Fruit fly (Drosophila melanogaster) whole organism, embryonic: ENCODE measurements around the gene pyd.

Experiments
- Aef1 ChIP-seq: fragments of 200-800 bp; sonication (Bioruptor generic); IDR thresholded peaks from 3 replicates; pipeline ENCODE4 v1.3.6; 2022; ENCODE audit warnings: missing biosample characterization, missing genetic modification characterization
- CG1024 ChIP-seq: fragments of 200-800 bp; sonication (Bioruptor generic); IDR thresholded peaks from 2 replicates; pipeline ENCODE4 v1.3.6; 2022; ENCODE audit warnings: missing biosample characterization, missing genetic modification characterization
- CG10979 ChIP-seq: fragments of 200-800 bp; sonication (Bioruptor generic); optimal IDR thresholded peaks from 2 replicates; lab custom pipeline; 2018; ENCODE audit warnings: missing biosample characterization, mild to moderate bottlenecking, missing genetic modification characterization, moderate library complexity
- CG12391 ChIP-seq: fragments of 200-800 bp; sonication (Bioruptor generic); optimal IDR thresholded peaks from 3 replicates; lab custom pipeline; 2018; ENCODE audit warnings: missing biosample characterization, mild to moderate bottlenecking, missing genetic modification characterization, moderate library complexity
- CG6254 ChIP-seq: fragments of 200-800 bp; sonication (Bioruptor generic); optimal IDR thresholded peaks from 3 replicates; lab custom pipeline; 2017; ENCODE audit warnings: mild to moderate bottlenecking, missing biosample characterization, missing genetic modification reagents, missing genetic modification characterization
- CG6854 ChIP-seq: fragments of 200-800 bp; sonication (Bioruptor generic); optimal IDR thresholded peaks from 3 replicates; lab custom pipeline; 2017; ENCODE audit warnings: missing biosample characterization, mild to moderate bottlenecking, missing genetic modification characterization
- Ets97D ChIP-seq: fragments of 200-800 bp; sonication (Bioruptor generic); optimal IDR thresholded peaks from 3 replicates; lab custom pipeline; 2016; ENCODE audit warnings: missing biosample characterization, missing genetic modification characterization
- Max ChIP-seq: fragments of 200-800 bp; sonication (Bioruptor generic); optimal IDR thresholded peaks from 2 replicates; lab custom pipeline; 2016; ENCODE audit warnings: missing biosample characterization, mild to moderate bottlenecking, missing genetic modification characterization
- usp ChIP-seq: fragments of >200 bp; optimal IDR thresholded peaks from 2 replicates; lab custom pipeline; 2017; ENCODE audit warnings: missing biosample characterization, missing genetic modification characterization

dm6 chr3R:8861671-8862070, 70.0 kb downstream of the pyd start:
- no peak for TF ChIP-seq Aef1 (GFP tag; lab: Robert Waterston, UW)
- no peak for TF ChIP-seq Max (GFP tag; lab: Kevin White, UChicago)
- no peak for TF ChIP-seq Ets97D (GFP tag; lab: Kevin White, UChicago)
- no peak for TF ChIP-seq CG6254 (GFP tag; lab: Kevin White, UChicago)
- no peak for TF ChIP-seq CG1024 (GFP tag; lab: Robert Waterston, UW)
- TF ChIP-seq CG12391 (tag; lab: Kevin White, UChicago), result no peak
- TF ChIP-seq CG10979, result no peak
- TF ChIP-seq CG6854, result no peak
- no peak for TF ChIP-seq usp
